Worm (Caenorhabditis elegans): ENCODE measurements around the gene fbxa-25.

DNA sequence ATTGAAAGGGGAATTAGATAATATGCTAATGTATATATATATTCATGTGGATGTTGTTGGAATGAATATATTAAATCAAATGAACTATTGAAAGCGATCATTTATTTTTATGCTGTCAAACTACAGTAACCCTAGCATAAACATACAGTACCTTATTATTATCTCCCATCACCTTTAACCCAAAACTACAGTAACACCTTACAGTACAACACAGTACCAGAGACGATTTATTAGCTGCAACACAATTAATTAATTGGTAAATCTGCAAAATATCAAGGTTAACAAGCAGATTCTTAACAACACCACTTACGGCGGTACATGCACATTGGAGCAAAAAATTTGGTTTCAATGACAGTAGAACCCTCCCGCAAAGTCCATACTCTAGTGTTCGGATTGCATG is 6.1 kb upstream of the fbxa-25 start, which contains the start of gene Y82E9BL.1:
- no peak for TF ChIP-seq nhr-76 (tag; optimal IDR thresholded peaks at IDR 0.05)
- no peak for TF ChIP-seq ztf-11 (tag; optimal IDR thresholded peaks at IDR 0.05)
- TF ChIP-seq unc-62 (GFP tag; optimal IDR thresholded peaks at IDR 0.05): no peak
- no peak for TF ChIP-seq snpc-4 (tag; optimal IDR thresholded peaks at IDR 0.05)
- TF ChIP-seq nhr-237 (tag; optimal IDR thresholded peaks at IDR 0.05): no peak
- TF ChIP-seq pha-4 (tag; optimal IDR thresholded peaks at IDR 0.05): no peak
- TF ChIP-seq nhr-12 (tag; optimal IDR thresholded peaks at IDR 0.05): no peak
- no peak for TF ChIP-seq sptf-1 (tag; optimal IDR thresholded peaks at IDR 0.05)
- no peak for TF ChIP-seq unc-39 (tag; optimal IDR thresholded peaks at IDR 0.05)
- TF ChIP-seq nhr-28 (tag; optimal IDR thresholded peaks at IDR 0.05): no peak
- no peak for TF ChIP-seq ceh-39 (tag; optimal IDR thresholded peaks at IDR 0.05)
- no peak for TF ChIP-seq mab-5 (tag; optimal IDR thresholded peaks at IDR 0.05)

Data from whole organism, mixed stage, embryonic.